Fruit fly (Drosophila melanogaster) whole organism, embryonic: ENCODE results near the gene CG8128.

Source experiments
- Abd-B ChIP-seq: fragments of 200-800 bp; sonication (Bioruptor generic); optimal IDR thresholded peaks from 2 replicates; lab custom pipeline; 2018; ENCODE audit warnings: missing biosample characterization, mild to moderate bottlenecking, missing genetic modification characterization, moderate library complexity
- Atf6 ChIP-seq: fragments of 200-800 bp; sonication (Bioruptor generic); IDR thresholded peaks from 2 replicates; pipeline ENCODE4 v1.3.6; 2022; ENCODE audit warnings: missing biosample characterization, missing genetic modification characterization
- BtbVII ChIP-seq: fragments of 200-800 bp; sonication (Bioruptor generic); optimal IDR thresholded peaks from 3 replicates; lab custom pipeline; 2017; ENCODE audit warnings: missing biosample characterization, mild to moderate bottlenecking, missing genetic modification characterization
- CG10462 ChIP-seq: fragments of 200-800 bp; sonication (Bioruptor generic); optimal IDR thresholded peaks from 2 replicates; lab custom pipeline; 2016; ENCODE audit warnings: missing biosample characterization, missing genetic modification characterization
- CG11085 ChIP-seq: fragments of 200-800 bp; sonication (Bioruptor generic); IDR thresholded peaks from 2 replicates; pipeline ENCODE4 v1.3.6; 2022; ENCODE audit warnings: missing biosample characterization, missing genetic modification characterization
- CG11247 ChIP-seq: fragments of 200-800 bp; sonication (Bioruptor generic); IDR thresholded peaks from 2 replicates; pipeline ENCODE4 v1.3.6; 2022; ENCODE audit warnings: missing biosample characterization, missing genetic modification characterization
- CG12659 ChIP-seq: fragments of 200-800 bp; sonication (Bioruptor generic); optimal IDR thresholded peaks from 3 replicates; lab custom pipeline; 2017; ENCODE audit warnings: mild to moderate bottlenecking, missing biosample characterization, missing genetic modification reagents, missing genetic modification characterization
- CG12744 ChIP-seq: fragments of 200-800 bp; sonication (Bioruptor generic); optimal IDR thresholded peaks from 2 replicates; lab custom pipeline; 2016; ENCODE audit warnings: missing biosample characterization, missing genetic modification characterization
- CG12769 ChIP-seq: fragments of 200-800 bp; sonication (Bioruptor generic); optimal IDR thresholded peaks from 2 replicates; lab custom pipeline; 2019; ENCODE audit warnings: missing biosample characterization, mild to moderate bottlenecking, missing genetic modification characterization, moderate library complexity
- CG14860 ChIP-seq: fragments of 200-800 bp; sonication (Bioruptor generic); IDR thresholded peaks from 3 replicates; pipeline ENCODE4 v1.3.6; 2022; ENCODE audit warnings: missing biosample characterization, missing genetic modification characterization; ENCODE audit not compliant: partially characterized antibody
- CG17359 ChIP-seq: fragments of 200-800 bp; sonication (Bioruptor generic); optimal IDR thresholded peaks from 3 replicates; lab custom pipeline; 2018; ENCODE audit warnings: missing biosample characterization, mild to moderate bottlenecking, missing genetic modification characterization, moderate library complexity
- CG2116 ChIP-seq: fragments of 200-800 bp; sonication (Bioruptor generic); optimal IDR thresholded peaks from 3 replicates; lab custom pipeline; 2018; ENCODE audit warnings: missing biosample characterization, mild to moderate bottlenecking, missing genetic modification characterization
- CG30020 ChIP-seq: fragments of 200-800 bp; optimal IDR thresholded peaks from 2 replicates; lab custom pipeline; 2019; ENCODE audit warnings: missing biosample characterization, mild to moderate bottlenecking, missing genetic modification characterization, moderate library complexity
- CG31365 ChIP-seq: fragments of 200-800 bp; sonication (Bioruptor generic); optimal IDR thresholded peaks from 2 replicates; lab custom pipeline; 2018; ENCODE audit warnings: missing biosample characterization, mild to moderate bottlenecking, missing genetic modification characterization
- CG3726 ChIP-seq: fragments of 200-800 bp; sonication (Bioruptor generic); IDR thresholded peaks from 3 replicates; pipeline ENCODE4, ENCODE4 v1.3.6; 2022; ENCODE audit warnings: missing biosample characterization, missing genetic modification characterization
- CG7745 ChIP-seq: fragments of 200-800 bp; sonication (Bioruptor generic); optimal IDR thresholded peaks from 2 replicates; lab custom pipeline; 2018; ENCODE audit warnings: missing biosample characterization, mild to moderate bottlenecking, missing genetic modification characterization, moderate library complexity
- CG8359 ChIP-seq: fragments of 200-800 bp; sonication (Bioruptor generic); optimal IDR thresholded peaks from 2 replicates; lab custom pipeline; 2017; ENCODE audit warnings: missing biosample characterization, mild to moderate bottlenecking, missing genetic modification characterization, borderline replicate concordance
- CG9817 ChIP-seq: fragments of 200-800 bp; sonication (Bioruptor generic); optimal IDR thresholded peaks from 2 replicates; lab custom pipeline; 2018; ENCODE audit warnings: missing biosample characterization, mild to moderate bottlenecking, missing genetic modification characterization, moderate library complexity
- D19A ChIP-seq: fragments of 200-800 bp; optimal IDR thresholded peaks from 3 replicates; lab custom pipeline; 2019; ENCODE audit warnings: missing biosample characterization, mild to moderate bottlenecking, missing genetic modification characterization, moderate library complexity
- Dad ChIP-seq: fragments of 200-800 bp; sonication (Bioruptor generic); optimal IDR thresholded peaks from 3 replicates; lab custom pipeline; 2016; ENCODE audit warnings: missing biosample characterization, missing genetic modification characterization
- Dek ChIP-seq: fragments of 200-800 bp; sonication (Bioruptor generic); optimal IDR thresholded peaks from 3 replicates; lab custom pipeline; 2019; ENCODE audit warnings: missing biosample characterization, mild to moderate bottlenecking, missing genetic modification characterization, moderate library complexity
- Dfd ChIP-seq, 2 experiments: fragments of >200 bp; optimal IDR thresholded peaks; 2 replicates each; lab custom pipeline; 2017; ENCODE audit warnings: missing biosample characterization in 2 of 2, missing genetic modification characterization in 2 of 2
- H15 ChIP-seq: fragments of 200-800 bp; sonication (Bioruptor generic); IDR thresholded peaks from 3 replicates; pipeline ENCODE4 v1.3.6; 2022; ENCODE audit warnings: missing biosample characterization, missing genetic modification characterization
- Neu2 ChIP-seq: fragments of 200-800 bp; sonication (Bioruptor generic); optimal IDR thresholded peaks from 3 replicates; lab custom pipeline; 2016; ENCODE audit warnings: missing biosample characterization, missing genetic modification characterization, borderline replicate concordance
- Sry-δ ChIP-seq: fragments of 200-800 bp; sonication (Bioruptor generic); optimal IDR thresholded peaks from 2 replicates; lab custom pipeline; 2016; ENCODE audit warnings: missing biosample characterization, missing genetic modification characterization
- ab ChIP-seq: fragments of 200-800 bp; sonication (Bioruptor generic); optimal IDR thresholded peaks from 2 replicates; lab custom pipeline; 2016; ENCODE audit warnings: missing biosample characterization, missing genetic modification characterization
- bsh ChIP-seq, 2 experiments: fragments of 200-800 bp; sonication (Bioruptor generic); optimal IDR thresholded peaks; 2 replicates each; lab custom pipeline; 2017 to 2018; ENCODE audit warnings: mild to moderate bottlenecking in 2 of 2, missing biosample characterization in 2 of 2, missing genetic modification characterization in 2 of 2, moderate library complexity in 1 of 2
- chif ChIP-seq, 2 experiments: fragments of 200-800 bp; sonication (Bioruptor generic); optimal IDR thresholded peaks; 3 replicates each; lab custom pipeline; 2016; ENCODE audit warnings: missing biosample characterization in 2 of 2, missing genetic modification characterization in 2 of 2
- croc ChIP-seq: fragments of 200-800 bp; sonication (Bioruptor generic); conservative IDR thresholded peaks from 3 replicates; pipeline ENCODE4 v1.3.6; 2022; ENCODE audit warnings: missing biosample characterization, missing genetic modification characterization
- crol ChIP-seq: fragments of 200-800 bp; sonication (Bioruptor generic); IDR thresholded peaks from 2 replicates; pipeline ENCODE4 v1.3.6; 2022; ENCODE audit warnings: missing biosample characterization, missing genetic modification characterization
- da ChIP-seq: fragments of 200-800 bp; sonication (Bioruptor generic); optimal IDR thresholded peaks from 2 replicates; lab custom pipeline; 2016; ENCODE audit warnings: missing biosample characterization, missing genetic modification characterization
- dan ChIP-seq: fragments of 200-800 bp; sonication (Bioruptor generic); IDR thresholded peaks from 2 replicates; pipeline ENCODE4 v1.3.6; 2022; ENCODE audit warnings: missing biosample characterization, missing genetic modification characterization
- exex ChIP-seq: fragments of 200-800 bp; sonication (Bioruptor generic); optimal IDR thresholded peaks from 4 replicates; lab custom pipeline; 2018; ENCODE audit warnings: missing biosample characterization, mild to moderate bottlenecking, missing genetic modification characterization, moderate library complexity
- hbn ChIP-seq: fragments of 200-800 bp; sonication (Bioruptor generic); IDR thresholded peaks from 2 replicates; pipeline ENCODE4 v1.3.6; 2022; ENCODE audit warnings: missing biosample characterization, missing genetic modification characterization; ENCODE audit not compliant: partially characterized antibody
- her ChIP-seq: fragments of 200-800 bp; sonication (Bioruptor generic); optimal IDR thresholded peaks from 2 replicates; lab custom pipeline; 2016; ENCODE audit warnings: missing biosample characterization, missing genetic modification characterization
- insv ChIP-seq, 2 experiments: fragments of 200-800 bp; sonication (Bioruptor generic); optimal IDR thresholded peaks; 3 replicates each; lab custom pipeline; 2016 to 2018; ENCODE audit warnings: missing biosample characterization in 2 of 2, missing genetic modification characterization in 2 of 2
- jing ChIP-seq: fragments of 200-800 bp; sonication (Bioruptor generic); optimal IDR thresholded peaks from 2 replicates; lab custom pipeline; 2018; ENCODE audit warnings: missing biosample characterization, mild to moderate bottlenecking, missing genetic modification characterization
- knrl ChIP-seq: fragments of 200-800 bp; sonication (Bioruptor generic); IDR thresholded peaks from 3 replicates; pipeline ENCODE4 v1.3.6; 2022; ENCODE audit warnings: missing biosample characterization, missing genetic modification characterization; ENCODE audit not compliant: partially characterized antibody
- oc ChIP-seq: fragments of 200-800 bp; sonication (Bioruptor generic); optimal IDR thresholded peaks from 2 replicates; lab custom pipeline; 2018; ENCODE audit warnings: missing biosample characterization, mild to moderate bottlenecking, missing genetic modification characterization, moderate library complexity
- org-1 ChIP-seq: fragments of 200-800 bp; sonication (Bioruptor generic); optimal IDR thresholded peaks from 2 replicates; lab custom pipeline; 2017; ENCODE audit warnings: missing biosample characterization, missing genetic modification characterization
- pan ChIP-seq, 4 experiments: fragments of >200 bp in 3 of 4; fragments of 200-800 bp in 1 of 4; sonication (Bioruptor generic) in 1 of 4; optimal IDR thresholded peaks in 3 of 4; IDR thresholded peaks in 1 of 4; 2 replicates each; pipeline versions ENCODE4 v1.3.6 to Lab custom; 2017 to 2022; ENCODE audit warnings: missing biosample characterization in 2 of 4, missing genetic modification characterization in 2 of 4, mixed read lengths in 1 of 4
- repo ChIP-seq: fragments of 200-800 bp; sonication (Bioruptor generic); optimal IDR thresholded peaks from 2 replicates; lab custom pipeline; 2016; ENCODE audit warnings: missing biosample characterization, missing genetic modification characterization
- row ChIP-seq: fragments of 200-800 bp; sonication (Bioruptor generic); IDR thresholded peaks from 3 replicates; pipeline ENCODE4 v1.3.6; 2022; ENCODE audit warnings: missing biosample characterization, missing genetic modification characterization
- salm ChIP-seq: fragments of 200-800 bp; sonication (Bioruptor generic); optimal IDR thresholded peaks from 2 replicates; lab custom pipeline; 2018; ENCODE audit warnings: missing biosample characterization, mild to moderate bottlenecking, missing genetic modification characterization
- sens-2 ChIP-seq: fragments of 200-800 bp; sonication (Bioruptor generic); IDR thresholded peaks from 2 replicates; pipeline ENCODE4 v1.3.6; 2022; ENCODE audit warnings: missing biosample characterization, missing genetic modification characterization
- shn ChIP-seq: fragments of 200-800 bp; sonication (Bioruptor generic); optimal IDR thresholded peaks from 3 replicates; lab custom pipeline; 2016; ENCODE audit warnings: missing biosample characterization, missing genetic modification characterization
- sob ChIP-seq: fragments of 200-800 bp; sonication (Bioruptor generic); IDR thresholded peaks from 2 replicates; pipeline ENCODE4 v1.3.6; 2022; ENCODE audit warnings: missing biosample characterization, missing genetic modification characterization
- stc ChIP-seq: fragments of 200-800 bp; sonication (Bioruptor generic); IDR thresholded peaks from 2 replicates; pipeline ENCODE4 v1.3.6; 2022; ENCODE audit warnings: missing biosample characterization, missing genetic modification characterization
- sug ChIP-seq: fragments of 200-800 bp; optimal IDR thresholded peaks from 2 replicates; lab custom pipeline; 2019; ENCODE audit warnings: missing biosample characterization, mild to moderate bottlenecking, missing genetic modification characterization, moderate library complexity
- trh ChIP-seq: fragments of 200-800 bp; sonication (Bioruptor generic); optimal IDR thresholded peaks from 2 replicates; lab custom pipeline; 2016; ENCODE audit warnings: missing biosample characterization, missing genetic modification characterization
- vfl ChIP-seq: fragments of 200-800 bp; sonication (Bioruptor generic); optimal IDR thresholded peaks from 2 replicates; lab custom pipeline; 2016; ENCODE audit warnings: missing biosample characterization, missing genetic modification characterization

Gene CG8128

dm6 chrX:15712409-15712808, 15.1 kb downstream of the CG8128 start, which contains the start of gene HUWE1 (continued):
- TF ChIP-seq hbn (peak; percentile 69; the same call in 1 of the 2 replicates), dan (no peak), sens-2 (GFP tag; lab: Robert Waterston, UW) (no peak), CG11247 (GFP tag; lab: Robert Waterston, UW) (no peak), CG8359 (GFP tag; lab: Kevin White, UChicago) (no peak), CG10462 (GFP tag; lab: Kevin White, UChicago) (no peak), Neu2 (GFP tag; lab: Kevin White, UChicago) (peak; percentile 77), ab (no peak), da (no peak), CG31365 (tag; lab: Kevin White, UChicago) (no peak), salm (peak; percentile 2), CG30020 (peak; percentile 54), CG17359 (tag; lab: Kevin White, UChicago) (no peak), CG11085 (GFP tag; lab: Robert Waterston, UW) (no peak), CG12769 (tag; lab: Kevin White, UChicago) (no peak), sob (GFP tag; lab: Robert Waterston, UW) (peak; percentile 45; the same call in 1 of the 2 replicates), row (peak; percentile 71), CG3726 (GFP tag; lab: Robert Waterston, UW) (no peak), exex (tag; lab: Kevin White, UChicago) (no peak), CG14860 (GFP tag; lab: Robert Waterston, UW) (peak; percentile 60), Dek (no peak), CG12659 (GFP tag; lab: Kevin White, UChicago) (peak; percentile 73), jing (GFP tag; lab: Kevin White, UChicago) (no peak), chif (GFP tag; optimal IDR thresholded peaks at IDR 0.05; lab: Kevin White, UChicago) (no peak), Atf6 (no peak), trh (GFP tag; lab: Kevin White, UChicago) (no peak), Dfd (GFP tag; optimal IDR thresholded peaks at IDR 0.05; lab: Kevin White, UChicago) (no peak), bsh (GFP tag; optimal IDR thresholded peaks at IDR 0.05; lab: Kevin White, UChicago) (no peak), D19A (no peak), her (no peak), CG2116 (GFP tag; lab: Kevin White, UChicago) (peak; percentile 85), oc (tag; lab: Kevin White, UChicago) (no peak), Abd-B (GFP tag; lab: Kevin White, UChicago) (peak; percentile 34), pan (optimal IDR thresholded peaks at IDR 0.05; lab: Kevin White, UChicago) (no peak), pan (GFP tag; optimal IDR thresholded peaks at IDR 0.05 in 1 of 2, IDR thresholded peaks at IDR 0.05 in 1 of 2) (no peak), Dad (no peak), crol (GFP tag; lab: Robert Waterston, UW) (no peak), BtbVII (no peak), croc (no peak), sug (no peak), insv (GFP tag; optimal IDR thresholded peaks at IDR 0.05; lab: Kevin White, UChicago) (no peak), vfl (GFP tag; lab: Kevin White, UChicago) (no peak), stc (GFP tag; lab: Robert Waterston, UW) (no peak), Sry-δ (GFP tag; lab: Kevin White, UChicago) (peak; percentile 85), shn (GFP tag; lab: Kevin White, UChicago) (no peak), H15 (GFP tag; lab: Robert Waterston, UW) (no peak), org-1 (no peak), CG7745 (no peak), CG9817 (tag; lab: Kevin White, UChicago) (no peak), knrl (GFP tag; lab: Robert Waterston, UW) (peak; percentile 82), CG12744 (GFP tag; lab: Kevin White, UChicago) (no peak), repo (GFP tag; lab: Kevin White, UChicago) (no peak)
